Worm (Caenorhabditis elegans): Measurements from ENCODE around the gene F29B9.1.

DNA sequence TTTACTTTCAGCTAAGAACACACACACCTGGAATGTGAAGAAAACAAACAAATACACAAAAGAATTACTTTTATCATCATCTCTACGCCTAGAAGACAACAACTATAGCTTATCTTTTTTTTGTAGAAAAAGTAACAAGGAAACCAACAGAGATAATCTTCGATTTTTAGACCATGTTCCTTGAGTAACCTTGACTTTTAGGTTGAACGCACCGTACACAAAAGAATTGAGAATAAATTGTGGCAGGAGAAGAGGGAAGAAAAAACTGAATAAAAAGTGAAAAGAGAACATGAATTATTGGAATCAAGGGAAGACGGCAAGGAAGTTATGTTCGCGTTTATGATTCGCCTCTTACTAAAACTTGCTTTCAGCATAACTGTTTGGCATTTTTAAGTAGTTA is 24.2 kb upstream of the F29B9.1 start:
- TF ChIP-seq flt-1 (GFP tag; IDR thresholded peaks at IDR 0.05) (no peak), ama-1 (optimal IDR thresholded peaks at IDR 0.05) (no peak), pes-1 (GFP tag; IDR thresholded peaks at IDR 0.05) (no peak), hmbx-1 (tag; optimal IDR thresholded peaks at IDR 0.05) (no peak), scrt-1 (GFP tag; IDR thresholded peaks at IDR 0.05) (no peak), ceh-36 (tag; optimal IDR thresholded peaks at IDR 0.05) (no peak), tra-4 (tag; optimal IDR thresholded peaks at IDR 0.05) (no peak), ceh-13 (GFP tag; optimal IDR thresholded peaks at IDR 0.05) (no peak), tbx-11 (GFP tag; IDR thresholded peaks at IDR 0.05) (no peak), ets-7 (tag; optimal IDR thresholded peaks at IDR 0.05) (no peak), sea-1 (GFP tag; conservative IDR thresholded peaks at IDR 0.05) (no peak), hnd-1 (tag; optimal IDR thresholded peaks at IDR 0.05) (no peak), hmg-4 (GFP tag; optimal IDR thresholded peaks at IDR 0.05) (no peak), B0310.2 (tag; optimal IDR thresholded peaks at IDR 0.05) (no peak)
